Worm (Caenorhabditis elegans) whole organism, L4 larva: ENCODE measurements around the gene tsg-101.

Source experiments
- F26F4.8 ChIP-seq: fragments of 200-800 bp; sonication (Bioruptor generic); conservative IDR thresholded peaks from 2 replicates; pipeline ENCODE4 v1.3.6; 2022; ENCODE audit warnings: missing genetic modification characterization, missing compliant biosample characterization
- F37D6.2 ChIP-seq: sonication (generic microtip); optimal IDR thresholded peaks from 2 replicates; lab custom pipeline; 2016; ENCODE audit warnings: mild to moderate bottlenecking, missing genetic modification characterization, missing compliant biosample characterization
- R02D3.7 ChIP-seq: fragments of 150-350 bp; sonication (generic microtip); optimal IDR thresholded peaks from 3 replicates; lab custom pipeline; 2014; ENCODE audit warnings: missing biosample characterization, missing genetic modification characterization
- T26A8.4 ChIP-seq: fragments of 200-800 bp; sonication (Bioruptor generic); IDR thresholded peaks from 2 replicates; pipeline ENCODE4 v1.3.6; 2022; ENCODE audit warnings: missing genetic modification characterization, missing compliant biosample characterization
- aha-1 ChIP-seq: fragments of 150-350 bp; peaks from one replicate; lab custom pipeline; 2014; ENCODE audit warnings: missing biosample characterization, missing genetic modification characterization
- arid-1 ChIP-seq: fragments of 200-800 bp; sonication (Bioruptor generic); conservative IDR thresholded peaks from 2 replicates; pipeline ENCODE4 v1.3.6; 2022; ENCODE audit warnings: missing genetic modification reagents, missing genetic modification characterization, missing compliant biosample characterization
- ceh-20 ChIP-seq: fragments of 200-800 bp; sonication (Bioruptor generic); IDR thresholded peaks from 2 replicates; pipeline ENCODE4 v1.3.6; 2022; ENCODE audit warnings: missing genetic modification reagents, missing genetic modification characterization, missing compliant biosample characterization
- ceh-28 ChIP-seq: fragments of 150-350 bp; optimal IDR thresholded peaks from 2 replicates; lab custom pipeline; 2014; ENCODE audit warnings: missing biosample characterization, missing genetic modification reagents, missing genetic modification characterization
- ceh-32 ChIP-seq: sonication (generic microtip); optimal IDR thresholded peaks from 2 replicates; lab custom pipeline; 2016; ENCODE audit warnings: mild to moderate bottlenecking, missing genetic modification characterization, missing compliant biosample characterization; ENCODE audit not compliant: poor library complexity
- ceh-44 ChIP-seq: fragments of 200-800 bp; sonication (Bioruptor generic); IDR thresholded peaks from 2 replicates; pipeline ENCODE4 v1.3.6; 2022; ENCODE audit warnings: missing genetic modification reagents, missing genetic modification characterization, missing compliant biosample characterization
- ceh-82 ChIP-seq: sonication (generic microtip); optimal IDR thresholded peaks from 2 replicates; lab custom pipeline; 2017; ENCODE audit warnings: missing biosample characterization, missing genetic modification characterization
- ctbp-1 ChIP-seq: fragments of 200-800 bp; sonication (Bioruptor generic); IDR thresholded peaks from 2 replicates; pipeline ENCODE4 v1.3.6; 2022; ENCODE audit warnings: missing genetic modification reagents, missing genetic modification characterization, missing compliant biosample characterization
- daf-16 ChIP-seq, 3 experiments: sonication (generic microtip); optimal IDR thresholded peaks; 2 replicates each; lab custom pipeline; 2016 to 2017; ENCODE audit warnings: missing genetic modification characterization in 3 of 3, missing genetic modification reagents in 3 of 3, mild to moderate bottlenecking in 2 of 3, missing compliant biosample characterization in 2 of 3, missing biosample characterization in 1 of 3, moderate library complexity in 1 of 3
- daf-19 ChIP-seq: fragments of 200-800 bp; sonication (Bioruptor generic); conservative IDR thresholded peaks from 2 replicates; pipeline ENCODE4 v1.3.6; 2022; ENCODE audit warnings: missing genetic modification characterization, missing compliant biosample characterization
- dmd-8 ChIP-seq: fragments of 200-800 bp; sonication (Bioruptor generic); IDR thresholded peaks from 2 replicates; pipeline ENCODE4 v1.3.6; 2022; ENCODE audit warnings: missing genetic modification characterization, missing compliant biosample characterization
- dmd-9 ChIP-seq: fragments of 200-800 bp; sonication (Bioruptor generic); IDR thresholded peaks from 2 replicates; pipeline ENCODE4 v1.3.6; 2022; ENCODE audit warnings: missing genetic modification reagents, missing genetic modification characterization, missing compliant biosample characterization
- dve-1 ChIP-seq: sonication (generic microtip); optimal IDR thresholded peaks from 2 replicates; lab custom pipeline; 2017; ENCODE audit warnings: antibody characterized with exemption, mild to moderate bottlenecking, missing genetic modification characterization, missing compliant biosample characterization; ENCODE audit not compliant: insufficient read depth
- egl-27 ChIP-seq: sonication (generic microtip); optimal IDR thresholded peaks from 3 replicates; lab custom pipeline; 2017; ENCODE audit warnings: missing biosample characterization, missing genetic modification reagents, missing genetic modification characterization
- hif-1 ChIP-seq, 2 experiments: sonication (generic microtip); optimal IDR thresholded peaks; 2 replicates each; lab custom pipeline; 2016 to 2017; ENCODE audit warnings: missing compliant biosample characterization in 2 of 2, missing genetic modification characterization in 2 of 2, missing genetic modification reagents in 2 of 2, missing genotype in 2 of 2, mild to moderate bottlenecking in 1 of 2
- hlh-11 ChIP-seq: fragments of 200-800 bp; sonication (Bioruptor generic); optimal IDR thresholded peaks from 2 replicates; lab custom pipeline; 2018; ENCODE audit warnings: mild to moderate bottlenecking, missing genetic modification characterization, missing compliant biosample characterization
- hlh-30 ChIP-seq: sonication (generic microtip); optimal IDR thresholded peaks from 2 replicates; lab custom pipeline; 2017; ENCODE audit warnings: antibody characterized with exemption, mild to moderate bottlenecking, missing genetic modification characterization, missing compliant biosample characterization; ENCODE audit not compliant: insufficient read depth
- hmg-1.1 ChIP-seq: fragments of 200-800 bp; sonication (Bioruptor generic); IDR thresholded peaks from 2 replicates; pipeline ENCODE4 v1.3.6; 2022; ENCODE audit warnings: missing genetic modification reagents, missing genetic modification characterization, missing compliant biosample characterization
- jun-1 ChIP-seq: fragments of 150-350 bp; optimal IDR thresholded peaks from 2 replicates; lab custom pipeline; 2014; ENCODE audit warnings: missing biosample characterization, missing genetic modification reagents, missing genetic modification characterization
- lim-7 ChIP-seq: fragments of 200-800 bp; sonication (Bioruptor generic); IDR thresholded peaks from 2 replicates; pipeline ENCODE4 v1.3.6; 2022; ENCODE audit warnings: missing genetic modification characterization, missing compliant biosample characterization
- lin-29 ChIP-seq: fragments of 200-800 bp; sonication (Bioruptor generic); IDR thresholded peaks from 2 replicates; pipeline ENCODE4 v1.3.6; 2022; ENCODE audit warnings: missing genetic modification reagents, missing genetic modification characterization, missing compliant biosample characterization
- lin-39 ChIP-seq: fragments of 150-350 bp; optimal IDR thresholded peaks from 2 replicates; lab custom pipeline; 2014; ENCODE audit warnings: missing biosample characterization, missing genetic modification reagents, missing genetic modification characterization
- lsy-2 ChIP-seq, 2 experiments: fragments of 150-350 bp in 1 of 2; sonication (generic microtip) in 1 of 2; optimal IDR thresholded peaks; 2 replicates each; lab custom pipeline; 2014 to 2017; ENCODE audit warnings: missing biosample characterization in 2 of 2, missing genetic modification characterization in 2 of 2
- mdl-1 ChIP-seq, 2 experiments: fragments of 150-350 bp in 1 of 2; sonication (generic microtip) in 1 of 2; optimal IDR thresholded peaks; 2 replicates each; lab custom pipeline; 2014 to 2017; ENCODE audit warnings: missing biosample characterization in 2 of 2, missing genetic modification characterization in 2 of 2
- mdt-29 ChIP-seq: fragments of 200-800 bp; sonication (Bioruptor generic); IDR thresholded peaks from 2 replicates; pipeline ENCODE4 v1.3.6; 2022; ENCODE audit warnings: missing genetic modification reagents, missing genetic modification characterization, missing compliant biosample characterization
- mxl-2 ChIP-seq: fragments of 200-800 bp; sonication (Bioruptor generic); conservative IDR thresholded peaks from 2 replicates; pipeline ENCODE4 v1.3.6; 2022; ENCODE audit warnings: missing genetic modification reagents, missing genetic modification characterization, missing compliant biosample characterization
- nhr-10 ChIP-seq: fragments of 150-350 bp; optimal IDR thresholded peaks from 2 replicates; lab custom pipeline; 2014; ENCODE audit warnings: missing biosample characterization, missing genetic modification characterization
- nhr-102 ChIP-seq: sonication (generic microtip); optimal IDR thresholded peaks from 2 replicates; lab custom pipeline; 2016; ENCODE audit warnings: mild to moderate bottlenecking, missing genetic modification characterization, moderate library complexity, missing compliant biosample characterization
- nhr-11 ChIP-seq: fragments of 150-350 bp; optimal IDR thresholded peaks from 2 replicates; lab custom pipeline; 2014; ENCODE audit warnings: missing biosample characterization, missing genetic modification characterization
- nhr-111 ChIP-seq: fragments of 200-800 bp; sonication (Bioruptor generic); optimal IDR thresholded peaks from 2 replicates; lab custom pipeline; 2018; ENCODE audit warnings: mild to moderate bottlenecking, missing genetic modification characterization, missing compliant biosample characterization
- nhr-237 ChIP-seq: sonication (generic microtip); optimal IDR thresholded peaks from 2 replicates; lab custom pipeline; 2017; ENCODE audit warnings: missing biosample characterization, missing genetic modification characterization
- nhr-41 ChIP-seq: fragments of 200-800 bp; sonication (Bioruptor generic); IDR thresholded peaks from 2 replicates; pipeline ENCODE4 v1.3.6; 2022; ENCODE audit warnings: missing genetic modification reagents, missing genetic modification characterization, missing compliant biosample characterization
- nhr-48 ChIP-seq: sonication (generic microtip); optimal IDR thresholded peaks from 2 replicates; lab custom pipeline; 2016; ENCODE audit warnings: mild to moderate bottlenecking, missing genetic modification characterization, missing compliant biosample characterization
- nhr-6 ChIP-seq: fragments of 150-350 bp; optimal IDR thresholded peaks from 2 replicates; lab custom pipeline; 2014; ENCODE audit warnings: missing biosample characterization, missing genetic modification characterization
- nhr-77 ChIP-seq: fragments of 150-350 bp; optimal IDR thresholded peaks from 2 replicates; lab custom pipeline; 2014; ENCODE audit warnings: missing biosample characterization, missing genetic modification characterization
- rbr-2 ChIP-seq: sonication (generic microtip); optimal IDR thresholded peaks from 2 replicates; lab custom pipeline; 2016; ENCODE audit warnings: missing genotype, missing genetic modification characterization, missing compliant biosample characterization
- saeg-2 ChIP-seq: fragments of 200-800 bp; sonication (Bioruptor generic); IDR thresholded peaks from 2 replicates; pipeline ENCODE4 v1.3.6; 2022; ENCODE audit warnings: missing genetic modification reagents, missing genetic modification characterization, missing compliant biosample characterization
- set-16 ChIP-seq: fragments of 200-800 bp; sonication (Bioruptor generic); IDR thresholded peaks from 2 replicates; pipeline ENCODE4 v1.3.6; 2022; ENCODE audit warnings: missing genetic modification reagents, missing genetic modification characterization, missing compliant biosample characterization
- skn-1 ChIP-seq: fragments of 150-350 bp; optimal IDR thresholded peaks from 2 replicates; lab custom pipeline; 2014; ENCODE audit warnings: missing biosample characterization, missing genetic modification characterization
- snpc-1.2 ChIP-seq: fragments of 200-800 bp; sonication (Bioruptor generic); IDR thresholded peaks from 2 replicates; pipeline ENCODE4 v1.3.6; 2022; ENCODE audit warnings: missing genetic modification reagents, missing genetic modification characterization, missing compliant biosample characterization
- spr-1 ChIP-seq: sonication (generic microtip); optimal IDR thresholded peaks from 2 replicates; lab custom pipeline; 2016; ENCODE audit warnings: mild to moderate bottlenecking, missing genetic modification characterization, missing compliant biosample characterization
- spr-3 ChIP-seq: fragments of 200-800 bp; sonication (Bioruptor generic); optimal IDR thresholded peaks from 2 replicates; lab custom pipeline; 2018; ENCODE audit warnings: mild to moderate bottlenecking, missing genetic modification characterization, missing compliant biosample characterization
- tag-97 ChIP-seq: fragments of 200-800 bp; sonication (Bioruptor generic); IDR thresholded peaks from 2 replicates; pipeline ENCODE4 v1.3.6; 2022; ENCODE audit warnings: missing genetic modification characterization, missing compliant biosample characterization
- unc-39 ChIP-seq: sonication (generic microtip); optimal IDR thresholded peaks from 2 replicates; lab custom pipeline; 2017; ENCODE audit warnings: missing biosample characterization, missing genetic modification characterization
- unc-62 ChIP-seq, 3 experiments: fragments of 150-350 bp in 1 of 3; sonication (generic microtip); optimal IDR thresholded peaks in 2 of 3; peaks in 1 of 3; 1 replicate in 1 of 3; 2 replicates in 2 of 3; lab custom pipeline; 2014 to 2017; ENCODE audit warnings: missing biosample characterization in 3 of 3, missing genetic modification characterization in 3 of 3, missing genetic modification reagents in 3 of 3, missing genotype in 1 of 3
- zfp-3 ChIP-seq: fragments of 200-800 bp; sonication (Bioruptor generic); conservative IDR thresholded peaks from 2 replicates; pipeline ENCODE4 v1.3.6; 2022; ENCODE audit warnings: missing genetic modification reagents, missing genetic modification characterization, missing compliant biosample characterization
- zip-11 ChIP-seq: fragments of 200-800 bp; sonication (Bioruptor generic); IDR thresholded peaks from 2 replicates; pipeline ENCODE4 v1.3.6; 2022; ENCODE audit warnings: missing genetic modification characterization, missing compliant biosample characterization

Gene tsg-101

ce11 chrIV:3519352-3519751 is 5.0 kb upstream of the tsg-101 start (continued):
- no peak for TF ChIP-seq nhr-6 (tag; lab: Kevin White, UChicago)
- no peak for TF ChIP-seq saeg-2 (GFP tag; lab: Robert Waterston, UW)
- TF ChIP-seq nhr-48 (tag; lab: Kevin White, UChicago) = no peak
- no peak for TF ChIP-seq spr-3 (GFP tag; lab: Kevin White, UChicago)
- TF ChIP-seq hlh-11 (tag; lab: Kevin White, UChicago) = peak; percentile 26
- no peak for TF ChIP-seq ctbp-1 (GFP tag; lab: Robert Waterston, UW)
- peak in 1 of 2 experiments; percentile 49 for TF ChIP-seq lsy-2 (tag; optimal IDR thresholded peaks at IDR 0.05; lab: Kevin White, UChicago)
- TF ChIP-seq aha-1 (tag; lab: Kevin White, UChicago) = peak; percentile 63
- TF ChIP-seq dve-1 (tag; lab: Kevin White, UChicago) = no peak
- TF ChIP-seq jun-1 (tag; lab: Kevin White, UChicago) = no peak
- no peak for TF ChIP-seq daf-19 (GFP tag; lab: Robert Waterston, UW)
- no peak for TF ChIP-seq nhr-111 (GFP tag; lab: Kevin White, UChicago)
- TF ChIP-seq unc-39 (tag; lab: Kevin White, UChicago) = no peak
- TF ChIP-seq hmg-1.1 (GFP tag; lab: Robert Waterston, UW) = peak; percentile 72
- TF ChIP-seq hif-1 (tag; optimal IDR thresholded peaks at IDR 0.05; lab: Kevin White, UChicago) = no peak
- no peak for TF ChIP-seq nhr-102 (tag; lab: Kevin White, UChicago)
- TF ChIP-seq egl-27 (tag; lab: Kevin White, UChicago) = no peak
- no peak for TF ChIP-seq lin-39 (tag; lab: Kevin White, UChicago)
- no peak for TF ChIP-seq dmd-9 (GFP tag; lab: Robert Waterston, UW)
- peak; percentile 36 for TF ChIP-seq rbr-2 (tag; lab: Kevin White, UChicago)
- no peak for TF ChIP-seq mdt-29
- no peak for TF ChIP-seq R02D3.7 (tag; lab: Kevin White, UChicago)
- no peak for TF ChIP-seq ceh-44
- TF ChIP-seq hlh-30 (tag; lab: Kevin White, UChicago) = peak; percentile 11
- TF ChIP-seq nhr-237 = no peak
- no peak for TF ChIP-seq dmd-8 (GFP tag; lab: Robert Waterston, UW)
- TF ChIP-seq lim-7 (GFP tag; lab: Robert Waterston, UW) = no peak
- no peak for TF ChIP-seq ceh-82 (tag; lab: Kevin White, UChicago)
- no peak for TF ChIP-seq nhr-41 (GFP tag; lab: Robert Waterston, UW)
- TF ChIP-seq F37D6.2 = no peak
- TF ChIP-seq tag-97 = no peak
- TF ChIP-seq ceh-20 (GFP tag; lab: Robert Waterston, UW) = no peak
- no peak for TF ChIP-seq spr-1 (tag; lab: Kevin White, UChicago)
- no peak for TF ChIP-seq skn-1 (tag; lab: Kevin White, UChicago)
- TF ChIP-seq mdl-1 (tag; optimal IDR thresholded peaks at IDR 0.05; lab: Kevin White, UChicago) = no peak
- TF ChIP-seq zfp-3 (GFP tag; lab: Robert Waterston, UW) = no peak
- TF ChIP-seq snpc-1.2 (GFP tag; lab: Robert Waterston, UW) = no peak
- no peak for TF ChIP-seq unc-62 (GFP tag; optimal IDR thresholded peaks at IDR 0.05 in 1 of 2; lab: Kevin White, UChicago)
- no peak for TF ChIP-seq unc-62 (tag; optimal IDR thresholded peaks at IDR 0.05; lab: Kevin White, UChicago)
- no peak for TF ChIP-seq nhr-11
- no peak for TF ChIP-seq arid-1
- TF ChIP-seq nhr-77 (tag; lab: Kevin White, UChicago) = no peak
- TF ChIP-seq mxl-2 (GFP tag; lab: Robert Waterston, UW) = no peak
- no peak for TF ChIP-seq daf-16 (GFP tag; optimal IDR thresholded peaks at IDR 0.05; lab: Kevin White, UChicago)
- no peak for TF ChIP-seq daf-16 (tag; optimal IDR thresholded peaks at IDR 0.05; lab: Kevin White, UChicago)
- TF ChIP-seq F26F4.8 = no peak
- no peak for TF ChIP-seq zip-11 (GFP tag; lab: Robert Waterston, UW)
- no peak for TF ChIP-seq ceh-28 (tag; lab: Kevin White, UChicago)
- TF ChIP-seq T26A8.4 (GFP tag; lab: Robert Waterston, UW) = no peak
- no peak for TF ChIP-seq ceh-32
- TF ChIP-seq lin-29 (GFP tag; lab: Robert Waterston, UW) = no peak
- TF ChIP-seq nhr-10 = no peak
- 0 out of 2 replicates have a peak, but pooled peaks have one; percentile 40 for TF ChIP-seq set-16 (GFP tag; lab: Robert Waterston, UW)
